Comparison of ENCODE assay signal across 2 fruit fly cellular contexts in genomic region chr2L:12142439-12142838, dm6.
A peak's percentile ranks its signal among the peaks of the same experiment; 100 is the strongest.
TF ChIP-seq lines count a peak whose summit lies in the region.

Gene CG31760 (plus strand): TSS chr2L:12142780.

- no peak for TF ChIP-seq CTCF in whole organism, embryonic (GFP tag; optimal IDR thresholded peaks at IDR 0.05; lab: Kevin White, UChicago)

TF ChIP-seq in whole organism, embryonic, 481 proteins besides CTCF, POLR2A, EP300 and RAD21:
- TF ChIP-seq Lhr (GFP tag; optimal IDR thresholded peaks at IDR 0.05; lab: Kevin White, UChicago) (no peak), CG11504 (tag; optimal IDR thresholded peaks at IDR 0.05; lab: Kevin White, UChicago) (peak; percentile 84), fd3F (GFP tag; optimal IDR thresholded peaks at IDR 0.05; lab: Kevin White, UChicago) (no peak), jigr1 (GFP tag; IDR thresholded peaks at IDR 0.05; lab: Robert Waterston, UW) (no peak), CG9876 (GFP tag; optimal IDR thresholded peaks at IDR 0.05; lab: Kevin White, UChicago) (no peak), CG3838 (GFP tag; optimal IDR thresholded peaks at IDR 0.05; lab: Kevin White, UChicago) (no peak), CG6272 (GFP tag; IDR thresholded peaks at IDR 0.05; lab: Robert Waterston, UW) (no peak), Jarid2 (GFP tag; optimal IDR thresholded peaks at IDR 0.05; lab: Kevin White, UChicago) (peak; percentile 7), Deaf1 (tag; optimal IDR thresholded peaks at IDR 0.05; lab: Kevin White, UChicago) (peak; percentile 96), CG15479 (GFP tag; optimal IDR thresholded peaks at IDR 0.05; lab: Kevin White, UChicago) (peak; percentile 56), az2 (GFP tag; optimal IDR thresholded peaks at IDR 0.05; lab: Kevin White, UChicago) (no peak), scrt (GFP tag; optimal IDR thresholded peaks at IDR 0.05; lab: Kevin White, UChicago) (peak; percentile 91), CG17328 (GFP tag; IDR thresholded peaks at IDR 0.05; lab: Robert Waterston, UW) (no peak), sima (GFP tag; optimal IDR thresholded peaks at IDR 0.05; lab: Kevin White, UChicago) (no peak), abd-A (tag; optimal IDR thresholded peaks at IDR 0.05; lab: Kevin White, UChicago) (peak; percentile 47), Ets65A (GFP tag; lab: Kevin White, UChicago) (no peak), twi (tag; optimal IDR thresholded peaks at IDR 0.05; lab: Kevin White, UChicago) (peak; percentile 4), Trl (optimal IDR thresholded peaks at IDR 0.05; lab: Kevin White, UChicago) (peak; percentile 2 to 33), Trl (GFP tag; optimal IDR thresholded peaks at IDR 0.05; lab: Kevin White, UChicago) (no peak)

TF ChIP-seq in whole organism, pupa, 21 proteins besides CTCF, POLR2A, EP300 and RAD21:
- TF ChIP-seq CG12605 (GFP tag; IDR thresholded peaks at IDR 0.05; lab: Robert Waterston, UW) = peak; percentile 72
- no peak for TF ChIP-seq CG32121 (GFP tag; IDR thresholded peaks at IDR 0.05; lab: Robert Waterston, UW)
